Fruit fly (Drosophila melanogaster) Kc167 (cell line): ENCODE data around the gene CG42675.

ENCODE experiments used
- Myc ChIP-seq: fragments of >200 bp; optimal IDR thresholded peaks from 2 replicates; lab custom pipeline; 2017; ENCODE audit warnings: missing external identifiers
- Sin3A ChIP-seq: fragments of >200 bp; optimal IDR thresholded peaks from 2 replicates; lab custom pipeline; 2018; ENCODE audit warnings: missing external identifiers
- h ChIP-seq: fragments of >200 bp; optimal IDR thresholded peaks from 3 replicates; lab custom pipeline; 2018; ENCODE audit warnings: missing external identifiers
- psq ChIP-seq: fragments of >200 bp; optimal IDR thresholded peaks from 2 replicates; lab custom pipeline; 2017; ENCODE audit warnings: missing external identifiers

DNA sequence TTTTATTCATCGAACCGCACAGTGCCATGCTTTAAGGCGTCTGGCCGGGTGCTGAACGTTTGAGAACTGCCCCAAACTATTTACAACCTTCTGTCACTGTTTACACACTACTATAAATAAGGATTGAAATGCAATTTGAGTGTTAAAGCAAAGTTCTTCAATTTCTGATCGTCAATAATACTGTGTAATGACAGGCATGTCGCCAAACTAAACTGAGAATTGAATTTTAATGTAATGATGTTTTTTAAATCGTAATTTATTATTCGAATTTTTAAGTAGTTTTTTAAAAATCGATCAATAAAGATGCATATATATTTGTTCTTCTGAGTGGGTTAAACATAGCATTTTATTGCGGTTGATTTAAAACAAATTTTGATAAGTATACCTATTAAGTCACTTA, 32.4 kb upstream of the CG42675 start, which contains the start of gene CG2082:
- TF ChIP-seq Sin3A (lab: Kevin White, UChicago) (no peak), Myc (lab: Kevin White, UChicago) (no peak), h (no peak), psq (lab: Kevin White, UChicago) (no peak)
